Worm (Caenorhabditis elegans): ENCODE data around the gene ZK822.10.

ZK822.10 gene

ce11 chrIV:11899358-11899757 lies 17.6 kb upstream of the ZK822.10 start, which contains the start of gene nhr-43:
TSS of gene nhr-43 (plus strand) at chrIV:11899590.
- no peak for TF ChIP-seq snpc-4 (tag; optimal IDR thresholded peaks at IDR 0.05)
- peak; percentile 31 for TF ChIP-seq egl-27 (tag; optimal IDR thresholded peaks at IDR 0.05)
- TF ChIP-seq ama-1 (optimal IDR thresholded peaks at IDR 0.05) = no peak
- peak in 1 of 2 experiments; percentile 21 for TF ChIP-seq lsy-2 (tag; optimal IDR thresholded peaks at IDR 0.05)
- TF ChIP-seq nhr-25 (tag; optimal IDR thresholded peaks at IDR 0.05) = peak; percentile 38
- TF ChIP-seq sem-4 (tag; optimal IDR thresholded peaks at IDR 0.05) = peak; percentile 36
- TF ChIP-seq F13H6.1 (tag; optimal IDR thresholded peaks at IDR 0.05) = no peak
- no peak for TF ChIP-seq Y55F3AM.14 (GFP tag; optimal IDR thresholded peaks at IDR 0.05)
- TF ChIP-seq nhr-6 (tag; optimal IDR thresholded peaks at IDR 0.05) = no peak
- peak; percentile 20 for TF ChIP-seq blmp-1 (tag; optimal IDR thresholded peaks at IDR 0.05; ENCODE audit: insufficient read depth)
- TF ChIP-seq sma-9 (GFP tag; optimal IDR thresholded peaks at IDR 0.05) = peak; percentile 76
- TF ChIP-seq sma-9 (tag; optimal IDR thresholded peaks at IDR 0.05) = no peak
- peak; percentile 21 for TF ChIP-seq fos-1 (tag; optimal IDR thresholded peaks at IDR 0.05)
- peak; percentile 69 for TF ChIP-seq nhr-21 (tag; optimal IDR thresholded peaks at IDR 0.05)
- no peak for TF ChIP-seq zag-1 (tag; optimal IDR thresholded peaks at IDR 0.05)
- peak; percentile 71 for TF ChIP-seq sma-3 (GFP tag; optimal IDR thresholded peaks at IDR 0.05)
- TF ChIP-seq mbf-1 (tag; optimal IDR thresholded peaks at IDR 0.05) = no peak
- TF ChIP-seq ceh-82 (tag; optimal IDR thresholded peaks at IDR 0.05) = no peak

- TF ChIP-seq elt-1 (tag; optimal IDR thresholded peaks at IDR 0.05) (peak; percentile 90), sma-9 (GFP tag; optimal IDR thresholded peaks at IDR 0.05) (peak; percentile 70), sma-9 (tag; optimal IDR thresholded peaks at IDR 0.05) (no peak), nhr-10 (tag; optimal IDR thresholded peaks at IDR 0.05) (no peak), nhr-12 (tag; optimal IDR thresholded peaks at IDR 0.05) (no peak), ztf-1 (GFP tag; conservative IDR thresholded peaks at IDR 0.05) (no peak)
Measured at ce11 chrIV:11900399-11900798, 16.5 kb upstream of the ZK822.10 start.

- TF ChIP-seq nhr-23 (tag; optimal IDR thresholded peaks at IDR 0.05) (no peak), C34F6.9 (tag; optimal IDR thresholded peaks at IDR 0.05) (no peak), sma-3 (GFP tag; optimal IDR thresholded peaks at IDR 0.05) (peak; percentile 12), sma-9 (GFP tag; optimal IDR thresholded peaks at IDR 0.05) (peak; percentile 53), sma-9 (tag; optimal IDR thresholded peaks at IDR 0.05) (no peak), egl-27 (tag; optimal IDR thresholded peaks at IDR 0.05) (peak; percentile 10), blmp-1 (tag; optimal IDR thresholded peaks at IDR 0.05; ENCODE audit: insufficient read depth) (peak; percentile 27), nhr-25 (tag; optimal IDR thresholded peaks at IDR 0.05) (peak; percentile 51)
Measured at ce11 chrIV:11901215-11901614, 15.7 kb upstream of the ZK822.10 start.

ce11 chrIV:11902832-11903231 lies 14.1 kb upstream of the ZK822.10 start:
- no peak for TF ChIP-seq ztf-4 (tag; optimal IDR thresholded peaks at IDR 0.05)
- no peak for TF ChIP-seq lsy-2 (tag; optimal IDR thresholded peaks at IDR 0.05)
- TF ChIP-seq nhr-25 (tag; optimal IDR thresholded peaks at IDR 0.05) = peak; percentile 3
- TF ChIP-seq fos-1 (tag; optimal IDR thresholded peaks at IDR 0.05) = no peak

- TF ChIP-seq sma-9 (GFP tag; optimal IDR thresholded peaks at IDR 0.05) (peak; percentile 6), sma-9 (tag; optimal IDR thresholded peaks at IDR 0.05) (no peak), ceh-16 (tag; optimal IDR thresholded peaks at IDR 0.05) (peak; percentile 58), nhr-129 (tag; optimal IDR thresholded peaks at IDR 0.05) (no peak), C34F6.9 (tag; optimal IDR thresholded peaks at IDR 0.05) (no peak), elt-1 (tag; optimal IDR thresholded peaks at IDR 0.05) (peak; percentile 56), gmeb-1 (tag; optimal IDR thresholded peaks at IDR 0.05) (no peak), ztf-11 (tag; optimal IDR thresholded peaks at IDR 0.05) (no peak), F13H6.1 (tag; optimal IDR thresholded peaks at IDR 0.05) (no peak)
Measured at ce11 chrIV:11903676-11904075, 13.3 kb upstream of the ZK822.10 start.

ce11 chrIV:11908733-11909132 lies 8.2 kb upstream of the ZK822.10 start:
- TF ChIP-seq unc-62 (GFP tag; optimal IDR thresholded peaks at IDR 0.05) (no peak), mbf-1 (tag; optimal IDR thresholded peaks at IDR 0.05) (no peak), lin-39 (tag; optimal IDR thresholded peaks at IDR 0.05) (no peak), elt-1 (tag; optimal IDR thresholded peaks at IDR 0.05) (peak; percentile 61), R02D3.7 (tag; optimal IDR thresholded peaks at IDR 0.05) (no peak), gmeb-1 (tag; optimal IDR thresholded peaks at IDR 0.05) (no peak)
